Fruit fly (Drosophila melanogaster) whole organism, embryonic: ENCODE results near the gene acj6.

ENCODE experiments used
- CG10267 ChIP-seq: fragments of 200-800 bp; sonication (Bioruptor generic); optimal IDR thresholded peaks from 2 replicates; lab custom pipeline; 2018; ENCODE audit warnings: missing biosample characterization, mild to moderate bottlenecking, missing genetic modification characterization, moderate library complexity
- CG10366 ChIP-seq: fragments of 200-800 bp; sonication (Bioruptor generic); IDR thresholded peaks from 2 replicates; pipeline ENCODE4 v1.3.6; 2022; ENCODE audit warnings: missing biosample characterization, missing genetic modification characterization
- CG12744 ChIP-seq: fragments of 200-800 bp; sonication (Bioruptor generic); optimal IDR thresholded peaks from 2 replicates; lab custom pipeline; 2016; ENCODE audit warnings: missing biosample characterization, missing genetic modification characterization
- CG13424 ChIP-seq: fragments of 200-800 bp; sonication (Bioruptor generic); optimal IDR thresholded peaks from 2 replicates; lab custom pipeline; 2019; ENCODE audit warnings: missing biosample characterization, mild to moderate bottlenecking, missing genetic modification characterization, moderate library complexity
- CG14965 ChIP-seq: fragments of 200-800 bp; sonication (Bioruptor generic); optimal IDR thresholded peaks from 2 replicates; lab custom pipeline; 2016; ENCODE audit warnings: missing biosample characterization, missing genetic modification characterization, borderline replicate concordance
- CG17328 ChIP-seq: fragments of 200-800 bp; sonication (Bioruptor generic); IDR thresholded peaks from 2 replicates; pipeline ENCODE4 v1.3.6; 2022; ENCODE audit warnings: missing biosample characterization, missing genetic modification characterization
- CG17359 ChIP-seq: fragments of 200-800 bp; sonication (Bioruptor generic); optimal IDR thresholded peaks from 3 replicates; lab custom pipeline; 2018; ENCODE audit warnings: missing biosample characterization, mild to moderate bottlenecking, missing genetic modification characterization, moderate library complexity
- CG2116 ChIP-seq: fragments of 200-800 bp; sonication (Bioruptor generic); optimal IDR thresholded peaks from 3 replicates; lab custom pipeline; 2018; ENCODE audit warnings: missing biosample characterization, mild to moderate bottlenecking, missing genetic modification characterization
- CG2712 ChIP-seq: fragments of 200-800 bp; optimal IDR thresholded peaks from 3 replicates; lab custom pipeline; 2019; ENCODE audit warnings: missing biosample characterization, mild to moderate bottlenecking, missing genetic modification characterization, moderate library complexity
- CG31441 ChIP-seq: fragments of 200-800 bp; sonication (Bioruptor generic); IDR thresholded peaks from 2 replicates; pipeline ENCODE4 v1.3.6; 2022; ENCODE audit warnings: missing biosample characterization, missing genetic modification characterization
- CG3163 ChIP-seq: fragments of 200-800 bp; sonication (Bioruptor generic); optimal IDR thresholded peaks from 3 replicates; lab custom pipeline; 2016; ENCODE audit warnings: missing biosample characterization, missing genetic modification characterization
- CG4424 ChIP-seq: fragments of 200-800 bp; sonication (Bioruptor generic); optimal IDR thresholded peaks from 3 replicates; lab custom pipeline; 2016; ENCODE audit warnings: missing biosample characterization, missing genetic modification characterization
- CG5245 ChIP-seq: fragments of 200-800 bp; sonication (Bioruptor generic); optimal IDR thresholded peaks from 3 replicates; lab custom pipeline; 2016; ENCODE audit warnings: missing biosample characterization, missing genetic modification characterization
- CG8281 ChIP-seq: fragments of 200-800 bp; sonication (Bioruptor generic); optimal IDR thresholded peaks from 2 replicates; lab custom pipeline; 2018; ENCODE audit warnings: missing biosample characterization, mild to moderate bottlenecking, missing genetic modification characterization, moderate library complexity
- CG8478 ChIP-seq: fragments of >200 bp; optimal IDR thresholded peaks from 2 replicates; lab custom pipeline; 2018
- CoRest ChIP-seq: fragments of 200-800 bp; sonication (Bioruptor generic); optimal IDR thresholded peaks from 3 replicates; lab custom pipeline; 2018; ENCODE audit warnings: missing biosample characterization, mild to moderate bottlenecking, missing genetic modification characterization, moderate library complexity
- D ChIP-seq, 2 experiments: fragments of 200-800 bp in 1 of 2; fragments of >200 bp in 1 of 2; sonication (Bioruptor generic) in 1 of 2; optimal IDR thresholded peaks; 2 replicates in 1 of 2; 3 replicates in 1 of 2; lab custom pipeline; 2017; ENCODE audit warnings: mild to moderate bottlenecking in 1 of 2, missing biosample characterization in 1 of 2, missing genetic modification characterization in 1 of 2, missing genetic modification reagents in 1 of 2
- D19A ChIP-seq: fragments of 200-800 bp; optimal IDR thresholded peaks from 3 replicates; lab custom pipeline; 2019; ENCODE audit warnings: missing biosample characterization, mild to moderate bottlenecking, missing genetic modification characterization, moderate library complexity
- H15 ChIP-seq: fragments of 200-800 bp; sonication (Bioruptor generic); IDR thresholded peaks from 3 replicates; pipeline ENCODE4 v1.3.6; 2022; ENCODE audit warnings: missing biosample characterization, missing genetic modification characterization
- Hey ChIP-seq: fragments of 200-800 bp; sonication (Bioruptor generic); optimal IDR thresholded peaks from 3 replicates; lab custom pipeline; 2018; ENCODE audit warnings: missing biosample characterization, mild to moderate bottlenecking, missing genetic modification characterization
- Hmr ChIP-seq: fragments of 200-800 bp; sonication (Bioruptor generic); optimal IDR thresholded peaks from 3 replicates; lab custom pipeline; 2017; ENCODE audit warnings: mild to moderate bottlenecking, missing biosample characterization, missing genetic modification reagents, missing genetic modification characterization
- Meics ChIP-seq: fragments of 200-800 bp; sonication (Bioruptor generic); optimal IDR thresholded peaks from 2 replicates; lab custom pipeline; 2017; ENCODE audit warnings: missing biosample characterization, mild to moderate bottlenecking, missing genetic modification characterization
- Neu2 ChIP-seq: fragments of 200-800 bp; sonication (Bioruptor generic); optimal IDR thresholded peaks from 3 replicates; lab custom pipeline; 2016; ENCODE audit warnings: missing biosample characterization, missing genetic modification characterization, borderline replicate concordance
- Ptx1 ChIP-seq: fragments of 200-800 bp; sonication (Bioruptor generic); IDR thresholded peaks from 2 replicates; pipeline ENCODE4 v1.3.6; 2022; ENCODE audit warnings: missing biosample characterization, missing genetic modification characterization
- dati ChIP-seq: fragments of 200-800 bp; sonication (Bioruptor generic); IDR thresholded peaks from 2 replicates; pipeline ENCODE4 v1.3.6; 2022; ENCODE audit warnings: missing biosample characterization, missing genetic modification characterization
- ftz-f1 ChIP-seq: fragments of 200-800 bp; sonication (Bioruptor generic); optimal IDR thresholded peaks from 2 replicates; lab custom pipeline; 2016; ENCODE audit warnings: missing biosample characterization, missing genetic modification characterization
- grn ChIP-seq: fragments of 200-800 bp; sonication (Bioruptor generic); optimal IDR thresholded peaks from 3 replicates; lab custom pipeline; 2017; ENCODE audit warnings: missing biosample characterization, missing genetic modification characterization
- h ChIP-seq: fragments of >200 bp; optimal IDR thresholded peaks from 2 replicates; lab custom pipeline; 2017
- insv ChIP-seq, 2 experiments: fragments of 200-800 bp; sonication (Bioruptor generic); optimal IDR thresholded peaks; 3 replicates each; lab custom pipeline; 2016 to 2018; ENCODE audit warnings: missing biosample characterization in 2 of 2, missing genetic modification characterization in 2 of 2
- jing ChIP-seq: fragments of 200-800 bp; sonication (Bioruptor generic); optimal IDR thresholded peaks from 2 replicates; lab custom pipeline; 2018; ENCODE audit warnings: missing biosample characterization, mild to moderate bottlenecking, missing genetic modification characterization
- kah ChIP-seq: fragments of 200-800 bp; sonication (Bioruptor generic); optimal IDR thresholded peaks from 2 replicates; lab custom pipeline; 2018; ENCODE audit warnings: missing biosample characterization, mild to moderate bottlenecking, missing genetic modification characterization
- kni ChIP-seq: fragments of 200-800 bp; sonication (Bioruptor generic); optimal IDR thresholded peaks from 3 replicates; lab custom pipeline; 2017; ENCODE audit warnings: mild to moderate bottlenecking, missing biosample characterization, missing genetic modification reagents, missing genetic modification characterization
- lilli ChIP-seq: fragments of 200-800 bp; sonication (Bioruptor generic); optimal IDR thresholded peaks from 3 replicates; lab custom pipeline; 2016; ENCODE audit warnings: missing biosample characterization, missing genetic modification characterization
- lov ChIP-seq, 2 experiments: fragments of 200-800 bp in 1 of 2; fragments of >200 bp in 1 of 2; sonication (Bioruptor generic) in 1 of 2; IDR thresholded peaks in 1 of 2; optimal IDR thresholded peaks in 1 of 2; 2 replicates in 1 of 2; 3 replicates in 1 of 2; pipeline versions ENCODE4 v1.3.6 to Lab custom; 2017 to 2022; ENCODE audit warnings: missing biosample characterization in 1 of 2, missing genetic modification characterization in 1 of 2
- pzg ChIP-seq: fragments of 200-800 bp; sonication (Bioruptor generic); optimal IDR thresholded peaks from 3 replicates; lab custom pipeline; 2018; ENCODE audit warnings: missing biosample characterization, mild to moderate bottlenecking, missing genetic modification characterization, moderate library complexity
- ranshi ChIP-seq: fragments of 200-800 bp; sonication (Bioruptor generic); IDR thresholded peaks from 2 replicates; pipeline ENCODE4 v1.3.6; 2022; ENCODE audit warnings: missing biosample characterization, missing genetic modification characterization
- row ChIP-seq: fragments of 200-800 bp; sonication (Bioruptor generic); IDR thresholded peaks from 3 replicates; pipeline ENCODE4 v1.3.6; 2022; ENCODE audit warnings: missing biosample characterization, missing genetic modification characterization
- sqz ChIP-seq: fragments of 200-800 bp; sonication (Bioruptor generic); optimal IDR thresholded peaks from 3 replicates; lab custom pipeline; 2018; ENCODE audit warnings: missing biosample characterization, mild to moderate bottlenecking, missing genetic modification characterization
- stwl ChIP-seq: fragments of 200-800 bp; sonication (Bioruptor generic); optimal IDR thresholded peaks from 3 replicates; lab custom pipeline; 2018; ENCODE audit warnings: missing biosample characterization, mild to moderate bottlenecking, missing genetic modification characterization, moderate library complexity
- tgo ChIP-seq: fragments of 200-800 bp; sonication (Bioruptor generic); IDR thresholded peaks from 3 replicates; pipeline ENCODE4 v1.3.6; 2022; ENCODE audit warnings: missing biosample characterization, missing genetic modification characterization
- tll ChIP-seq, 2 experiments: fragments of 200-800 bp in 1 of 2; fragments of >200 bp in 1 of 2; sonication (Bioruptor generic) in 1 of 2; optimal IDR thresholded peaks; 2 replicates each; lab custom pipeline; 2017 to 2019; ENCODE audit warnings: missing biosample characterization in 2 of 2, missing genetic modification characterization in 2 of 2, mild to moderate bottlenecking in 1 of 2, moderate library complexity in 1 of 2
- tna ChIP-seq: fragments of 200-800 bp; sonication (Bioruptor generic); IDR thresholded peaks from 2 replicates; pipeline ENCODE4 v1.3.6; 2022; ENCODE audit warnings: missing biosample characterization, missing genetic modification characterization; ENCODE audit not compliant: partially characterized antibody
- twi ChIP-seq: fragments of 200-800 bp; optimal IDR thresholded peaks from 2 replicates; lab custom pipeline; 2019; ENCODE audit warnings: missing biosample characterization, mild to moderate bottlenecking, missing genetic modification characterization, moderate library complexity

The acj6 gene

dm6 chrX:15356410-15356809, 22.5 kb downstream of the acj6 start (continued):
- TF ChIP-seq lov (optimal IDR thresholded peaks at IDR 0.05; lab: Kevin White, UChicago): no peak
- TF ChIP-seq lov (GFP tag; IDR thresholded peaks at IDR 0.05; lab: Robert Waterston, UW): no peak
- no peak for TF ChIP-seq CG2712 (tag; lab: Kevin White, UChicago)
- peak in 1 of 2 experiments; percentile 65 for TF ChIP-seq tll (GFP tag; optimal IDR thresholded peaks at IDR 0.05; lab: Kevin White, UChicago)
- no peak for TF ChIP-seq grn (GFP tag; lab: Kevin White, UChicago)
- TF ChIP-seq Ptx1 (GFP tag; lab: Robert Waterston, UW): no peak
- TF ChIP-seq kah (GFP tag; lab: Kevin White, UChicago): no peak
- no peak for TF ChIP-seq h (lab: Kevin White, UChicago)
- TF ChIP-seq twi (tag; lab: Kevin White, UChicago): peak; percentile 28
- TF ChIP-seq CoRest (tag; lab: Kevin White, UChicago): peak; percentile 31
- no peak for TF ChIP-seq stwl (tag; lab: Kevin White, UChicago)
- TF ChIP-seq D (optimal IDR thresholded peaks at IDR 0.05; lab: Kevin White, UChicago): no peak
- no peak for TF ChIP-seq D (GFP tag; optimal IDR thresholded peaks at IDR 0.05; lab: Kevin White, UChicago)
- TF ChIP-seq CG3163 (GFP tag; lab: Kevin White, UChicago): no peak
- no peak for TF ChIP-seq tna (GFP tag; lab: Robert Waterston, UW)
- no peak for TF ChIP-seq pzg (GFP tag; lab: Kevin White, UChicago)
- TF ChIP-seq Meics (GFP tag; lab: Kevin White, UChicago): no peak
- no peak for TF ChIP-seq CG10366 (GFP tag; lab: Robert Waterston, UW)
- no peak for TF ChIP-seq dati
- no peak for TF ChIP-seq Neu2
- no peak for TF ChIP-seq CG17359
- no peak for TF ChIP-seq tgo (GFP tag; lab: Robert Waterston, UW)
- TF ChIP-seq Hmr: no peak
- no peak for TF ChIP-seq CG31441 (GFP tag; lab: Robert Waterston, UW)
- no peak for TF ChIP-seq CG4424
- TF ChIP-seq row (GFP tag; lab: Robert Waterston, UW): no peak
- no peak for TF ChIP-seq CG12744
- no peak for TF ChIP-seq CG17328 (GFP tag; lab: Robert Waterston, UW)
- no peak for TF ChIP-seq CG2116 (GFP tag; lab: Kevin White, UChicago)
- TF ChIP-seq CG10267: no peak
- no peak for TF ChIP-seq H15
- TF ChIP-seq CG8281 (tag; lab: Kevin White, UChicago): no peak
- peak; percentile 87 for TF ChIP-seq CG8478 (lab: Kevin White, UChicago)
- TF ChIP-seq kni (GFP tag; lab: Kevin White, UChicago): no peak
- TF ChIP-seq CG13424: no peak
- TF ChIP-seq CG14965 (GFP tag; lab: Kevin White, UChicago): no peak
- TF ChIP-seq lilli: no peak
- TF ChIP-seq Hey (tag; lab: Kevin White, UChicago): no peak
- TF ChIP-seq sqz (GFP tag; lab: Kevin White, UChicago): peak; percentile 79
- no peak for TF ChIP-seq D19A (tag; lab: Kevin White, UChicago)
- no peak for TF ChIP-seq CG5245 (GFP tag; lab: Kevin White, UChicago)
- no peak for TF ChIP-seq jing
- TF ChIP-seq ftz-f1 (GFP tag; lab: Kevin White, UChicago): no peak
- TF ChIP-seq ranshi (GFP tag; lab: Robert Waterston, UW): no peak
- no peak for TF ChIP-seq insv (GFP tag; optimal IDR thresholded peaks at IDR 0.05; lab: Kevin White, UChicago)
